Worm (Caenorhabditis elegans): ENCODE measurements around the gene Y62H9A.8.

ce11 chrX:11869260-11869659 is 23.0 kb downstream of the Y62H9A.8 start, which contains the start of gene dot-1.2:
- TF ChIP-seq W03F9.2 (tag; optimal IDR thresholded peaks at IDR 0.05), result no peak
- no peak for TF ChIP-seq him-1 (tag; optimal IDR thresholded peaks at IDR 0.05)

Data from whole organism, L4/young adult.